Worm (Caenorhabditis elegans): ENCODE results near the gene Y102A11A.3.

DNA sequence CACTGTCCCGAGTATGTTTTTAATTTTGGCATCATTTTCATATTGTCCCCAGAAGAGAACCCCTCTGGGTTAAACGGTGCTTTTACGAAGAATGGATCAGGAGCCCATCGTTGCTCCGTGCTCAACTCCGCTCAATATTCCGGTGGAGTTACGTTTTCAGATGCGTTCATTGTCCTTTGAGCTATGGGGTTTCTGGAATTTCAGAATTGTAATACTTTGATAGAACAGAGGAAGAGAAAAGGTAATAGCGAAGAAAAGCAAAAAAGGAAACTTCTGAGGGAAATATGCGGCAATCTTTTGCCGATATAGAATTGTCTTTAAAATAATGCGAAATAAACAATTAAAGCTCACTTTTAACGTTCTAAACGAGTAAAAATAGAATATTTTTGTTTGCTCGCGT, 21.0 kb upstream of the Y102A11A.3 start, which contains the start of gene Y40A1A.3:
- no peak for TF ChIP-seq him-1 (tag; optimal IDR thresholded peaks at IDR 0.05)
- TF ChIP-seq dao-5 (tag; optimal IDR thresholded peaks at IDR 0.05): no peak
